Fruit fly (Drosophila melanogaster) whole organism, prepupa: Measurements from ENCODE around the gene CG15403.

Experiments used
- CG6163 ChIP-seq: fragments of 200-800 bp; sonication (Bioruptor generic); IDR thresholded peaks from 3 replicates; pipeline ENCODE4 v1.3.6; 2022; ENCODE audit warnings: missing biosample characterization, missing genetic modification characterization
- CG6792 ChIP-seq: fragments of 200-800 bp; sonication (Bioruptor generic); optimal IDR thresholded peaks from 3 replicates; lab custom pipeline; 2016; ENCODE audit warnings: missing biosample characterization, missing genetic modification characterization
- Hr39 ChIP-seq: fragments of 200-800 bp; sonication (Bioruptor generic); optimal IDR thresholded peaks from 2 replicates; lab custom pipeline; 2016; ENCODE audit warnings: missing biosample characterization, missing genetic modification characterization
- Hr4 ChIP-seq: fragments of 200-800 bp; sonication (Bioruptor generic); optimal IDR thresholded peaks from 3 replicates; lab custom pipeline; 2016; ENCODE audit warnings: missing biosample characterization, missing genetic modification characterization

dm6 chr2L:3099930-3100329, 28.5 kb upstream of the CG15403 start:
- TF ChIP-seq CG6163 (GFP tag; lab: Robert Waterston, UW): no peak
- no peak for TF ChIP-seq CG6792 (GFP tag; lab: Kevin White, UChicago)
- no peak for TF ChIP-seq Hr4 (GFP tag; lab: Kevin White, UChicago)
- TF ChIP-seq Hr39 (GFP tag; lab: Kevin White, UChicago): no peak
